Worm (Caenorhabditis elegans): ENCODE data around the gene twk-46.
"Not testable (repeated sequence)": the region's sequence is repeated elsewhere in the genome, so short reads cannot be mapped to it uniquely, and the experiment has no call there.

The twk-46 gene

ce11 chrV:19059873-19060272 is at the start of gene twk-46:
Gene twk-46, plus strand, starts transcription at chrV:19060173.
- TF ChIP-seq lin-32 (GFP tag; optimal IDR thresholded peaks at IDR 0.05) (no peak), pha-4 (tag; optimal IDR thresholded peaks at IDR 0.05) (no peak)

- TF ChIP-seq nhr-2 (tag; optimal IDR thresholded peaks at IDR 0.05), result no peak
- TF ChIP-seq ceh-43 (GFP tag; optimal IDR thresholded peaks at IDR 0.05), result no peak
- TF ChIP-seq unc-39 (tag; optimal IDR thresholded peaks at IDR 0.05), result no peak
- TF ChIP-seq unc-62 (GFP tag; optimal IDR thresholded peaks at IDR 0.05), result no peak
- TF ChIP-seq ham-2 (GFP tag; optimal IDR thresholded peaks at IDR 0.05), result no peak
- no peak for TF ChIP-seq drap-1 (GFP tag; optimal IDR thresholded peaks at IDR 0.05)
- TF ChIP-seq nhr-12 (tag; optimal IDR thresholded peaks at IDR 0.05), result no peak
- no peak for TF ChIP-seq ces-1 (GFP tag; optimal IDR thresholded peaks at IDR 0.05)
- TF ChIP-seq snpc-4 (tag; optimal IDR thresholded peaks at IDR 0.05), result no peak
- no peak for TF ChIP-seq sem-2 (GFP tag; optimal IDR thresholded peaks at IDR 0.05)
- no peak for TF ChIP-seq zip-8 (tag; optimal IDR thresholded peaks at IDR 0.05)
- TF ChIP-seq lin-32 (GFP tag; optimal IDR thresholded peaks at IDR 0.05), result no peak
- no peak for TF ChIP-seq blmp-1 (tag; optimal IDR thresholded peaks at IDR 0.05)
- no peak for TF ChIP-seq pha-4 (tag; optimal IDR thresholded peaks at IDR 0.05)
- TF ChIP-seq elt-1 (tag; optimal IDR thresholded peaks at IDR 0.05; ENCODE audit: borderline replicate concordance, insufficient read depth), result no peak
- TF ChIP-seq cnd-1 (tag; optimal IDR thresholded peaks at IDR 0.05), result no peak
- no peak for TF ChIP-seq tbx-8 (GFP tag; optimal IDR thresholded peaks at IDR 0.05)
- TF ChIP-seq elt-3 (tag; optimal IDR thresholded peaks at IDR 0.05), result no peak
- no peak for TF ChIP-seq mep-1 (tag; optimal IDR thresholded peaks at IDR 0.05)
These were observed 49.6 kb upstream of the twk-46 start for ce11 chrV:19010405-19010804.

ce11 chrV:19013215-19013614 is 46.8 kb upstream of the twk-46 start:
- TF ChIP-seq bed-3 (GFP tag; optimal IDR thresholded peaks at IDR 0.05) (no peak), ztf-11 (tag; optimal IDR thresholded peaks at IDR 0.05) (no peak), nhr-76 (tag; optimal IDR thresholded peaks at IDR 0.05) (no peak), unc-39 (tag; optimal IDR thresholded peaks at IDR 0.05) (no peak)

ce11 chrV:19014273-19014672 is 45.7 kb upstream of the twk-46 start, which contains the start of gene Y39B6A.30:
Gene Y39B6A.30, plus strand, starts transcription at chrV:19014573.
- TF ChIP-seq pha-4, elt-3, ztf-11 (tag; optimal IDR thresholded peaks at IDR 0.05): not testable (repeated sequence)

- TF ChIP-seq unc-120 (tag; optimal IDR thresholded peaks at IDR 0.05; ENCODE audit: poor library complexity, severe bottlenecking) (no peak), unc-39 (tag; optimal IDR thresholded peaks at IDR 0.05) (no peak), nhr-2 (tag; optimal IDR thresholded peaks at IDR 0.05) (no peak), mab-5 (tag; optimal IDR thresholded peaks at IDR 0.05) (no peak), mep-1 (tag; optimal IDR thresholded peaks at IDR 0.05) (no peak), pha-4 (tag; optimal IDR thresholded peaks at IDR 0.05) (no peak), snpc-4 (tag; optimal IDR thresholded peaks at IDR 0.05) (no peak), sptf-1 (tag; optimal IDR thresholded peaks at IDR 0.05) (no peak), zip-8 (tag; optimal IDR thresholded peaks at IDR 0.05) (no peak), sem-2 (GFP tag; optimal IDR thresholded peaks at IDR 0.05) (no peak), nhr-28 (tag; optimal IDR thresholded peaks at IDR 0.05) (no peak), ceh-39 (tag; optimal IDR thresholded peaks at IDR 0.05) (no peak), mls-2 (tag; optimal IDR thresholded peaks at IDR 0.05) (no peak), nhr-237 (tag; optimal IDR thresholded peaks at IDR 0.05) (no peak), tbx-8 (GFP tag; optimal IDR thresholded peaks at IDR 0.05) (no peak), hlh-1 (tag; optimal IDR thresholded peaks at IDR 0.05) (no peak), M03D4.4 (tag; optimal IDR thresholded peaks at IDR 0.05) (no peak)
These were observed 40.7 kb upstream of the twk-46 start for ce11 chrV:19019239-19019638.

ce11 chrV:19024683-19025082 is 35.3 kb upstream of the twk-46 start, which contains the start of gene Y39B6A.29:
Gene Y39B6A.29, minus strand, starts transcription at chrV:19024783.
- no peak for TF ChIP-seq ces-1 (GFP tag; optimal IDR thresholded peaks at IDR 0.05)
- no peak for TF ChIP-seq nhr-76 (tag; optimal IDR thresholded peaks at IDR 0.05)
- TF ChIP-seq blmp-1 (tag; optimal IDR thresholded peaks at IDR 0.05), result no peak
- TF ChIP-seq nhr-12 (tag; optimal IDR thresholded peaks at IDR 0.05), result no peak
- TF ChIP-seq lsy-2 (tag; optimal IDR thresholded peaks at IDR 0.05), result no peak
- TF ChIP-seq cnd-1 (tag; optimal IDR thresholded peaks at IDR 0.05), result no peak
